Worm (Caenorhabditis elegans) whole organism, midembryonic: ENCODE data around the gene abhd-5.1.

Experiments used
- T22C8.4 ChIP-seq: fragments of 200-800 bp; sonication (Bioruptor generic); IDR thresholded peaks from 2 replicates; pipeline ENCODE4 v1.3.6; 2022; ENCODE audit warnings: missing genetic modification characterization, missing compliant biosample characterization
- cog-1 ChIP-seq: sonication (generic microtip); optimal IDR thresholded peaks from 2 replicates; lab custom pipeline; 2016; ENCODE audit warnings: missing genetic modification characterization, missing compliant biosample characterization
- flt-1 ChIP-seq: fragments of 200-800 bp; sonication (Bioruptor generic); IDR thresholded peaks from 2 replicates; pipeline ENCODE4 v1.3.6; 2022; ENCODE audit warnings: missing genetic modification characterization, missing compliant biosample characterization
- med-1 ChIP-seq: sonication (generic microtip); optimal IDR thresholded peaks from 2 replicates; lab custom pipeline; 2017; ENCODE audit warnings: missing genetic modification characterization, mild to moderate bottlenecking, missing compliant biosample characterization, antibody characterized with exemption, missing genetic modification reagents; ENCODE audit not compliant: insufficient read depth
- ref-1 ChIP-seq: fragments of 200-800 bp; sonication (Bioruptor generic); conservative IDR thresholded peaks from 2 replicates; pipeline ENCODE4 v1.3.6; 2022; ENCODE audit warnings: missing genetic modification reagents, missing genetic modification characterization, missing compliant biosample characterization
- tab-1 ChIP-seq: fragments of 200-800 bp; sonication (Bioruptor generic); IDR thresholded peaks from 2 replicates; pipeline ENCODE4 v1.3.6; 2022; ENCODE audit warnings: missing genetic modification characterization, missing compliant biosample characterization
- ztf-23 ChIP-seq: fragments of 200-800 bp; sonication (Bioruptor generic); IDR thresholded peaks from 2 replicates; pipeline ENCODE4 v1.3.6; 2022; ENCODE audit warnings: missing genetic modification reagents, missing genetic modification characterization, missing compliant biosample characterization
- ztf-29 ChIP-seq: fragments of 200-800 bp; sonication (Bioruptor generic); IDR thresholded peaks from 2 replicates; pipeline ENCODE4 v1.3.6; 2022; ENCODE audit warnings: missing genetic modification reagents, missing genetic modification characterization, missing compliant biosample characterization

ce11 chrV:4844591-4844990 is 2.9 kb upstream of the abhd-5.1 start, which contains the start of gene abhd-5.2:
- TF ChIP-seq ref-1 (GFP tag; lab: Robert Waterston, UW) (no peak), flt-1 (GFP tag; lab: Robert Waterston, UW) (no peak), cog-1 (tag; lab: Kevin White, UChicago) (no peak), T22C8.4 (GFP tag; lab: Robert Waterston, UW) (no peak), ztf-23 (GFP tag; lab: Robert Waterston, UW) (no peak), ztf-29 (GFP tag; lab: Robert Waterston, UW) (no peak), med-1 (no peak), tab-1 (no peak)
